Worm (Caenorhabditis elegans) whole organism, early embryonic: Measurements from ENCODE around the gene R01H2.2.

Experiments
- ama-1 ChIP-seq: fragments of 150-350 bp; optimal IDR thresholded peaks from 2 replicates; lab custom pipeline; 2014
- ceh-13 ChIP-seq: fragments of 200-800 bp; sonication (Bioruptor generic); optimal IDR thresholded peaks from 2 replicates; lab custom pipeline; 2018; ENCODE audit warnings: mild to moderate bottlenecking, missing genetic modification characterization, missing compliant biosample characterization
- ceh-36 ChIP-seq: sonication (generic microtip); optimal IDR thresholded peaks from 2 replicates; lab custom pipeline; 2016; ENCODE audit warnings: missing genetic modification characterization, inconsistent platforms, missing compliant biosample characterization
- ets-7 ChIP-seq: sonication (generic microtip); optimal IDR thresholded peaks from 2 replicates; lab custom pipeline; 2016; ENCODE audit warnings: missing genotype, missing genetic modification characterization, missing compliant biosample characterization
- flt-1 ChIP-seq: fragments of 200-800 bp; sonication (Bioruptor generic); IDR thresholded peaks from 2 replicates; pipeline ENCODE4 v1.3.6; 2022; ENCODE audit warnings: missing genetic modification characterization, missing compliant biosample characterization

DNA sequence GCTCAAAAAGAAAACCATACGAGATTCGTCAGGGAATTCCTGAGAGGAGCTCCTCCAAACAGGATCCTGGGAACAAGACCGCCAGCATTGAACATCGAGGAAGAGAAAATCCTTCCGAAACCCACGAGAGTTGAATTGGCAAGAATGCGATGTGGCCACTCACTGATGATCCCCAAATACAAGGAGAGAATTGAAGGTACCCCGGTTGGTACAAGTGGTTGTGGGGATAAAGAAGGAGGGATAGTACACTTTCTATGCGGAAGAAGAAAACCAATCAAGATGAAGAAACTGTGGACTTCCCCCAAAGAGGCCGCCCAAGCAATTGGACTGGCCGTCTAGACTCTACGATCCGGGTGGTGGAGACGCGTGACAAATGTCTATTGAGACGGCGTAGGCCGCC, 6.7 kb downstream of the R01H2.2 start:
- TF ChIP-seq ceh-36 (tag; lab: Kevin White, UChicago), result no peak
- no peak for TF ChIP-seq flt-1 (GFP tag; lab: Robert Waterston, UW)
- no peak for TF ChIP-seq ceh-13 (GFP tag; lab: Kevin White, UChicago)
- TF ChIP-seq ets-7 (tag; lab: Kevin White, UChicago), result no peak
- TF ChIP-seq ama-1 (lab: Kevin White, UChicago), result no peak
